Fruit fly (Drosophila melanogaster) whole organism, embryonic: ENCODE results near the gene lgs.

ENCODE experiments used
- Adf1 ChIP-seq: fragments of 200-800 bp; sonication (Bioruptor generic); IDR thresholded peaks from 2 replicates; pipeline ENCODE4 v1.3.6; 2022; ENCODE audit warnings: missing biosample characterization, missing genetic modification characterization
- Atf-2 ChIP-seq: fragments of 200-800 bp; sonication (Bioruptor generic); optimal IDR thresholded peaks from 2 replicates; lab custom pipeline; 2016; ENCODE audit warnings: missing biosample characterization, missing genetic modification characterization
- B-H1 ChIP-seq: fragments of 200-800 bp; sonication (Bioruptor generic); IDR thresholded peaks from 3 replicates; pipeline ENCODE4 v1.3.6; 2022; ENCODE audit warnings: missing biosample characterization, missing genetic modification characterization
- BEAF-32 ChIP-seq: fragments of 200-800 bp; sonication (Bioruptor generic); optimal IDR thresholded peaks from 3 replicates; lab custom pipeline; 2017; ENCODE audit warnings: missing biosample characterization, missing genetic modification characterization, mild to moderate bottlenecking, moderate library complexity, missing genetic modification reagents
- Bteb2 ChIP-seq: fragments of 200-800 bp; sonication (Bioruptor generic); optimal IDR thresholded peaks from 2 replicates; lab custom pipeline; 2016; ENCODE audit warnings: missing biosample characterization, missing genetic modification characterization
- CG12219 ChIP-seq: fragments of 200-800 bp; sonication (Bioruptor generic); optimal IDR thresholded peaks from 3 replicates; lab custom pipeline; 2018; ENCODE audit warnings: missing biosample characterization, mild to moderate bottlenecking, missing genetic modification characterization
- CG12659 ChIP-seq: fragments of 200-800 bp; sonication (Bioruptor generic); optimal IDR thresholded peaks from 3 replicates; lab custom pipeline; 2017; ENCODE audit warnings: mild to moderate bottlenecking, missing biosample characterization, missing genetic modification reagents, missing genetic modification characterization
- CG14441 ChIP-seq: fragments of 200-800 bp; sonication (Bioruptor generic); IDR thresholded peaks from 2 replicates; pipeline ENCODE4 v1.3.6; 2022; ENCODE audit warnings: missing biosample characterization, missing genetic modification characterization
- CG17612 ChIP-seq: fragments of 200-800 bp; sonication (Bioruptor generic); IDR thresholded peaks from 2 replicates; pipeline ENCODE4 v1.3.6; 2022; ENCODE audit warnings: missing biosample characterization, missing genetic modification characterization
- CG1792 ChIP-seq: fragments of 200-800 bp; sonication (Bioruptor generic); optimal IDR thresholded peaks from 2 replicates; lab custom pipeline; 2016; ENCODE audit warnings: missing biosample characterization, missing genetic modification characterization
- CG32772 ChIP-seq: fragments of 200-800 bp; sonication (Bioruptor generic); IDR thresholded peaks from 2 replicates; pipeline ENCODE4 v1.3.6; 2022; ENCODE audit warnings: missing biosample characterization, missing genetic modification characterization
- CG3281 ChIP-seq: fragments of 200-800 bp; sonication (Bioruptor generic); optimal IDR thresholded peaks from 3 replicates; lab custom pipeline; 2017; ENCODE audit warnings: missing biosample characterization, mild to moderate bottlenecking, missing genetic modification characterization
- CG4360 ChIP-seq: fragments of 200-800 bp; sonication (Bioruptor generic); IDR thresholded peaks from 2 replicates; pipeline ENCODE4 v1.3.6; 2022; ENCODE audit warnings: missing biosample characterization, missing genetic modification characterization
- CG6813 ChIP-seq: fragments of 200-800 bp; sonication (Bioruptor generic); optimal IDR thresholded peaks from 2 replicates; lab custom pipeline; 2017; ENCODE audit warnings: missing biosample characterization, missing genetic modification characterization, mild to moderate bottlenecking, moderate library complexity, missing genetic modification reagents
- CG8290 ChIP-seq, 3 experiments: fragments of 200-800 bp; sonication (Bioruptor generic); optimal IDR thresholded peaks; 2 replicates each; lab custom pipeline; 2016 to 2019; ENCODE audit warnings: missing biosample characterization in 3 of 3, missing genetic modification characterization in 3 of 3, mild to moderate bottlenecking in 2 of 3, moderate library complexity in 1 of 3
- CG8388 ChIP-seq: fragments of 200-800 bp; sonication (Bioruptor generic); optimal IDR thresholded peaks from 2 replicates; lab custom pipeline; 2019; ENCODE audit warnings: missing biosample characterization, mild to moderate bottlenecking, missing genetic modification characterization, moderate library complexity
- CG8478 ChIP-seq: fragments of >200 bp; optimal IDR thresholded peaks from 2 replicates; lab custom pipeline; 2018
- CG8924 ChIP-seq: fragments of 200-800 bp; optimal IDR thresholded peaks from 3 replicates; lab custom pipeline; 2019; ENCODE audit warnings: missing biosample characterization, mild to moderate bottlenecking, missing genetic modification characterization, moderate library complexity
- D19A ChIP-seq: fragments of 200-800 bp; optimal IDR thresholded peaks from 3 replicates; lab custom pipeline; 2019; ENCODE audit warnings: missing biosample characterization, mild to moderate bottlenecking, missing genetic modification characterization, moderate library complexity
- HmgD ChIP-seq: fragments of 200-800 bp; sonication (Bioruptor generic); optimal IDR thresholded peaks from 3 replicates; lab custom pipeline; 2016; ENCODE audit warnings: missing biosample characterization, missing genetic modification characterization
- Jarid2 ChIP-seq: fragments of 200-800 bp; sonication (Bioruptor generic); optimal IDR thresholded peaks from 3 replicates; lab custom pipeline; 2017; ENCODE audit warnings: mild to moderate bottlenecking, missing biosample characterization, missing genetic modification reagents, missing genetic modification characterization
- MBD-R2 ChIP-seq: fragments of 200-800 bp; sonication (Bioruptor generic); IDR thresholded peaks from 2 replicates; pipeline ENCODE4 v1.3.6; 2022; ENCODE audit warnings: missing biosample characterization, missing genetic modification characterization
- MESR4 ChIP-seq: fragments of 200-800 bp; sonication (Bioruptor generic); optimal IDR thresholded peaks from 2 replicates; lab custom pipeline; 2018; ENCODE audit warnings: missing biosample characterization, mild to moderate bottlenecking, missing genetic modification characterization, moderate library complexity
- Nf-YC ChIP-seq: fragments of 200-800 bp; optimal IDR thresholded peaks from 3 replicates; lab custom pipeline; 2019; ENCODE audit warnings: missing biosample characterization, mild to moderate bottlenecking, missing genetic modification characterization, moderate library complexity
- PHDP ChIP-seq: fragments of 200-800 bp; sonication (Bioruptor generic); optimal IDR thresholded peaks from 3 replicates; lab custom pipeline; 2018; ENCODE audit warnings: missing biosample characterization, mild to moderate bottlenecking, missing genetic modification characterization, moderate library complexity
- Side ChIP-seq: fragments of 200-800 bp; sonication (Bioruptor generic); optimal IDR thresholded peaks from 2 replicates; lab custom pipeline; 2016; ENCODE audit warnings: missing biosample characterization, missing genetic modification characterization
- cas ChIP-seq: fragments of 200-800 bp; sonication (Bioruptor generic); IDR thresholded peaks from 2 replicates; pipeline ENCODE4 v1.3.6; 2022; ENCODE audit warnings: missing biosample characterization, missing genetic modification characterization
- cg ChIP-seq: fragments of 200-800 bp; sonication (Bioruptor generic); optimal IDR thresholded peaks from 3 replicates; lab custom pipeline; 2019; ENCODE audit warnings: missing biosample characterization, mild to moderate bottlenecking, missing genetic modification characterization, moderate library complexity
- dm ChIP-seq: fragments of 200-800 bp; sonication (Bioruptor generic); optimal IDR thresholded peaks from 3 replicates; lab custom pipeline; 2016; ENCODE audit warnings: missing biosample characterization, missing genetic modification characterization
- exex ChIP-seq: fragments of 200-800 bp; sonication (Bioruptor generic); optimal IDR thresholded peaks from 4 replicates; lab custom pipeline; 2018; ENCODE audit warnings: missing biosample characterization, mild to moderate bottlenecking, missing genetic modification characterization, moderate library complexity
- ftz-f1 ChIP-seq: fragments of 200-800 bp; sonication (Bioruptor generic); optimal IDR thresholded peaks from 2 replicates; lab custom pipeline; 2016; ENCODE audit warnings: missing biosample characterization, missing genetic modification characterization
- gcm ChIP-seq: fragments of 200-800 bp; sonication (Bioruptor generic); optimal IDR thresholded peaks from 2 replicates; lab custom pipeline; 2019; ENCODE audit warnings: missing biosample characterization, mild to moderate bottlenecking, missing genetic modification characterization, moderate library complexity
- jigr1 ChIP-seq: fragments of 200-800 bp; sonication (Bioruptor generic); IDR thresholded peaks from 3 replicates; pipeline ENCODE4 v1.3.6; 2022; ENCODE audit warnings: missing biosample characterization, missing genetic modification characterization
- lilli ChIP-seq: fragments of 200-800 bp; sonication (Bioruptor generic); optimal IDR thresholded peaks from 3 replicates; lab custom pipeline; 2016; ENCODE audit warnings: missing biosample characterization, missing genetic modification characterization
- pan ChIP-seq, 4 experiments: fragments of >200 bp in 3 of 4; fragments of 200-800 bp in 1 of 4; sonication (Bioruptor generic) in 1 of 4; optimal IDR thresholded peaks in 3 of 4; IDR thresholded peaks in 1 of 4; 2 replicates each; pipeline versions ENCODE4 v1.3.6 to Lab custom; 2017 to 2022; ENCODE audit warnings: missing biosample characterization in 2 of 4, missing genetic modification characterization in 2 of 4, mixed read lengths in 1 of 4
- repo ChIP-seq: fragments of 200-800 bp; sonication (Bioruptor generic); optimal IDR thresholded peaks from 2 replicates; lab custom pipeline; 2016; ENCODE audit warnings: missing biosample characterization, missing genetic modification characterization
- scrt ChIP-seq: fragments of 200-800 bp; sonication (Bioruptor generic); optimal IDR thresholded peaks from 2 replicates; lab custom pipeline; 2018; ENCODE audit warnings: missing biosample characterization, mild to moderate bottlenecking, missing genetic modification characterization, moderate library complexity
- so ChIP-seq: fragments of 200-800 bp; sonication (Bioruptor generic); IDR thresholded peaks from 3 replicates; pipeline ENCODE4 v1.3.6; 2022; ENCODE audit warnings: missing biosample characterization, missing genetic modification characterization
- tin ChIP-seq: fragments of 200-800 bp; sonication (Bioruptor generic); optimal IDR thresholded peaks from 3 replicates; lab custom pipeline; 2016; ENCODE audit warnings: missing biosample characterization, missing genetic modification characterization
- tna ChIP-seq: fragments of 200-800 bp; sonication (Bioruptor generic); IDR thresholded peaks from 2 replicates; pipeline ENCODE4 v1.3.6; 2022; ENCODE audit warnings: missing biosample characterization, missing genetic modification characterization; ENCODE audit not compliant: partially characterized antibody
- vvl ChIP-seq: fragments of 200-800 bp; sonication (Bioruptor generic); IDR thresholded peaks from 2 replicates; pipeline ENCODE4 v1.3.6; 2022; ENCODE audit warnings: missing biosample characterization, missing genetic modification characterization
- zf30C ChIP-seq: fragments of 200-800 bp; sonication (Bioruptor generic); optimal IDR thresholded peaks from 3 replicates; lab custom pipeline; 2018; ENCODE audit warnings: missing biosample characterization, mild to moderate bottlenecking, missing genetic modification characterization

lgs gene

DNA sequence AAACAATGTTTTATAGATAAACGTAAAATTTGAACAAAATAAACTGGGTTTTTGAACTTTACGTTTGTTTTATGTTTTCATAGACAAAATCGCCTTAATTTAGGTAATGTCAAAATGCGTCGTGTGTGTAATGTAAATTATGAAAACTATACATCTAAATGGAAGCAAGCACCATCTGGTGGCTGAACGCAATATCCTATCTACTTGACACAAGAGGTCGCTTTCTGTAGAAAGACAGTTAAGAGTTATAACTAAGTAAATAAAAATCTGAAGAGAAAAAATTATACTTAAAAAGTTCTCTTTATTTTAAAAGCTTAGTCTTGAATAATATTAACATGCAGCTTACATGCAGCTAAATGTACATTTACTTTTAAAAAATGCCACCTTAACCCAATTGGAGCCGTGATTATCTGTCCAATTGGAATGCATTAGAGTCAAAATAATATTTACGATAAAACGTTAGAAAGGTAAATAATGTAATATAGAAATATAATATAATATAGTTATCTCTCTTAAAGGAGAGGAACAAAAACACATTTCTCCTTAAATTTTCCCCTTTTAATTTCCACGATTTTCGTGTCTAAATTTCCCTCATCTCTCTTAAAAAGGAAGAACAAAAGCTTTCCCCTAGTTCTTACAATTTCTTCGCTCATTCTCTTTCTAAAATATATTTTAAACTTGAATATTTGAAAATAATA lies 18.9 kb downstream of the lgs start (continued):
- peak; percentile 89 for TF ChIP-seq CG12659 (GFP tag; lab: Kevin White, UChicago)
- TF ChIP-seq PHDP (tag; lab: Kevin White, UChicago) = peak; percentile 92
- peak; percentile 91 for TF ChIP-seq CG3281
- peak; percentile 79 for TF ChIP-seq scrt (GFP tag; lab: Kevin White, UChicago)
- peak; percentile 92 for TF ChIP-seq lilli (GFP tag; lab: Kevin White, UChicago)
- TF ChIP-seq Jarid2 (GFP tag; lab: Kevin White, UChicago) = peak; percentile 90
- TF ChIP-seq so (GFP tag; lab: Robert Waterston, UW) = peak; percentile 75; the same call in 1 of the 3 replicates
- TF ChIP-seq pan (optimal IDR thresholded peaks at IDR 0.05; lab: Kevin White, UChicago) = no peak
- peak in 1 of 2 experiments; percentile 91 for TF ChIP-seq pan (GFP tag; optimal IDR thresholded peaks at IDR 0.05 in 1 of 2, IDR thresholded peaks at IDR 0.05 in 1 of 2)
- peak; percentile 39; the same call in 1 of the 2 replicates for TF ChIP-seq CG4360 (GFP tag; lab: Robert Waterston, UW)
- TF ChIP-seq CG14441 (GFP tag; lab: Robert Waterston, UW) = peak; percentile 87; the same call in 1 of the 2 replicates
- peak; percentile 83 for TF ChIP-seq D19A
- peak; percentile 94 for TF ChIP-seq Atf-2 (GFP tag; lab: Kevin White, UChicago)
- TF ChIP-seq CG1792 (GFP tag; lab: Kevin White, UChicago) = peak; percentile 85
- TF ChIP-seq CG17612 (GFP tag; lab: Robert Waterston, UW) = peak; percentile 75
- TF ChIP-seq CG12219 (GFP tag; lab: Kevin White, UChicago) = peak; percentile 87
- TF ChIP-seq cas (GFP tag; lab: Robert Waterston, UW) = no peak; the same call in 1 of the 2 replicates
- TF ChIP-seq CG8388 (GFP tag; lab: Kevin White, UChicago) = peak; percentile 82
- no peak; the same call in 1 of the 2 replicates for TF ChIP-seq MBD-R2 (GFP tag; lab: Robert Waterston, UW)
- TF ChIP-seq Nf-YC (tag; lab: Kevin White, UChicago) = peak; percentile 87
- TF ChIP-seq CG8478 (lab: Kevin White, UChicago) = no peak
- TF ChIP-seq cg (GFP tag; lab: Kevin White, UChicago) = no peak
- peak; percentile 72 for TF ChIP-seq CG8924 (tag; lab: Kevin White, UChicago)
- TF ChIP-seq jigr1 (GFP tag; lab: Robert Waterston, UW) = no peak
- TF ChIP-seq BEAF-32 (GFP tag; lab: Kevin White, UChicago) = peak; percentile 17
- TF ChIP-seq gcm = peak; percentile 86
- TF ChIP-seq dm (GFP tag; lab: Kevin White, UChicago) = peak; percentile 89
- no peak; the same call in 1 of the 2 replicates for TF ChIP-seq CG32772
- TF ChIP-seq CG6813 (GFP tag; lab: Kevin White, UChicago) = peak; percentile 88
- TF ChIP-seq Side = peak; percentile 95
- peak; percentile 86 for TF ChIP-seq Bteb2 (GFP tag; lab: Kevin White, UChicago)
- peak; percentile 95 for TF ChIP-seq repo (GFP tag; lab: Kevin White, UChicago)
- peak; percentile 50; the same call in 1 of the 2 replicates for TF ChIP-seq tna (GFP tag; lab: Robert Waterston, UW)
- TF ChIP-seq zf30C (GFP tag; lab: Kevin White, UChicago) = peak; percentile 9
- TF ChIP-seq exex (tag; lab: Kevin White, UChicago) = no peak
- TF ChIP-seq B-H1 = peak; percentile 83
- peak; percentile 63 for TF ChIP-seq Adf1
- peak; percentile 96 for TF ChIP-seq tin (GFP tag; lab: Kevin White, UChicago)
- TF ChIP-seq ftz-f1 (GFP tag; lab: Kevin White, UChicago) = peak; percentile 33
- TF ChIP-seq HmgD (GFP tag; lab: Kevin White, UChicago) = peak; percentile 94
- TF ChIP-seq MESR4 = no peak
- peak; percentile 97 for TF ChIP-seq vvl (GFP tag; lab: Robert Waterston, UW)
- TF ChIP-seq CG8290 (GFP tag; optimal IDR thresholded peaks at IDR 0.05; lab: Kevin White, UChicago) = peak; percentile 91
- TF ChIP-seq CG8290 (tag; optimal IDR thresholded peaks at IDR 0.05; lab: Kevin White, UChicago) = peak; percentile 70 to 84
